Fruit fly (Drosophila melanogaster) whole organism, embryonic: ENCODE measurements around the gene CG6005.

Experiments used
- ATbp ChIP-seq: fragments of 200-800 bp; sonication (Bioruptor generic); optimal IDR thresholded peaks from 2 replicates; lab custom pipeline; 2017; ENCODE audit warnings: missing biosample characterization, mild to moderate bottlenecking, missing genetic modification characterization, missing genetic modification reagents
- B-H2 ChIP-seq: fragments of 200-800 bp; sonication (Bioruptor generic); optimal IDR thresholded peaks from 2 replicates; lab custom pipeline; 2018; ENCODE audit warnings: missing biosample characterization, mild to moderate bottlenecking, missing genetic modification characterization
- CG11696 ChIP-seq: fragments of 200-800 bp; sonication (Bioruptor generic); IDR thresholded peaks from 2 replicates; pipeline ENCODE4 v1.3.6; 2022; ENCODE audit warnings: missing biosample characterization, missing genetic modification characterization
- CG13894 ChIP-seq: fragments of 200-800 bp; sonication (Bioruptor generic); optimal IDR thresholded peaks from 3 replicates; lab custom pipeline; 2018; ENCODE audit warnings: missing biosample characterization, mild to moderate bottlenecking, missing genetic modification characterization, moderate library complexity
- CG14860 ChIP-seq: fragments of 200-800 bp; sonication (Bioruptor generic); IDR thresholded peaks from 3 replicates; pipeline ENCODE4 v1.3.6; 2022; ENCODE audit warnings: missing biosample characterization, missing genetic modification characterization; ENCODE audit not compliant: partially characterized antibody
- CG15479 ChIP-seq: fragments of 200-800 bp; sonication (Bioruptor generic); optimal IDR thresholded peaks from 3 replicates; lab custom pipeline; 2019; ENCODE audit warnings: missing biosample characterization, mild to moderate bottlenecking, missing genetic modification characterization, moderate library complexity
- CG17829 ChIP-seq: fragments of 200-800 bp; optimal IDR thresholded peaks from 2 replicates; lab custom pipeline; 2019; ENCODE audit warnings: missing biosample characterization, mild to moderate bottlenecking, missing genetic modification characterization, moderate library complexity
- CG18476 ChIP-seq: fragments of 200-800 bp; sonication (Bioruptor generic); optimal IDR thresholded peaks from 2 replicates; lab custom pipeline; 2016; ENCODE audit warnings: missing biosample characterization, mild to moderate bottlenecking, missing genetic modification characterization
- CG2678 ChIP-seq: fragments of 200-800 bp; sonication (Bioruptor generic); optimal IDR thresholded peaks from 3 replicates; lab custom pipeline; 2019; ENCODE audit warnings: missing biosample characterization, mild to moderate bottlenecking, missing genetic modification characterization, moderate library complexity
- CG33213 ChIP-seq: fragments of 200-800 bp; sonication (Bioruptor generic); optimal IDR thresholded peaks from 3 replicates; lab custom pipeline; 2016; ENCODE audit warnings: missing biosample characterization, missing genetic modification characterization
- CG33557 ChIP-seq: fragments of 200-800 bp; sonication (Bioruptor generic); optimal IDR thresholded peaks from 2 replicates; lab custom pipeline; 2019; ENCODE audit warnings: missing biosample characterization, mild to moderate bottlenecking, missing genetic modification characterization, moderate library complexity
- CG34376 ChIP-seq: fragments of 200-800 bp; sonication (Bioruptor generic); optimal IDR thresholded peaks from 2 replicates; lab custom pipeline; 2018; ENCODE audit warnings: missing biosample characterization, mild to moderate bottlenecking, missing genetic modification characterization
- CG43689 ChIP-seq: fragments of 200-800 bp; sonication (Bioruptor generic); IDR thresholded peaks from 2 replicates; pipeline ENCODE4 v1.3.6; 2022; ENCODE audit warnings: missing biosample characterization, missing genetic modification characterization
- CG7271 ChIP-seq: fragments of 200-800 bp; sonication (Bioruptor generic); optimal IDR thresholded peaks from 2 replicates; lab custom pipeline; 2018; ENCODE audit warnings: missing biosample characterization, mild to moderate bottlenecking, missing genetic modification characterization, moderate library complexity
- CG7357 ChIP-seq: fragments of 200-800 bp; sonication (Bioruptor generic); IDR thresholded peaks from 3 replicates; pipeline ENCODE4 v1.3.6; 2022; ENCODE audit warnings: missing biosample characterization, missing genetic modification characterization
- CG7556 ChIP-seq: fragments of 200-800 bp; sonication (Bioruptor generic); optimal IDR thresholded peaks from 2 replicates; lab custom pipeline; 2017; ENCODE audit warnings: missing biosample characterization, mild to moderate bottlenecking, missing genetic modification characterization
- CG8478 ChIP-seq: fragments of >200 bp; optimal IDR thresholded peaks from 2 replicates; lab custom pipeline; 2018
- CG9727 ChIP-seq: fragments of 200-800 bp; sonication (Bioruptor generic); optimal IDR thresholded peaks from 3 replicates; lab custom pipeline; 2017; ENCODE audit warnings: missing biosample characterization, mild to moderate bottlenecking, missing genetic modification characterization
- CHES-1-like ChIP-seq: fragments of 200-800 bp; sonication (Bioruptor generic); optimal IDR thresholded peaks from 2 replicates; lab custom pipeline; 2016; ENCODE audit warnings: missing biosample characterization, missing genetic modification characterization
- D19A ChIP-seq: fragments of 200-800 bp; optimal IDR thresholded peaks from 3 replicates; lab custom pipeline; 2019; ENCODE audit warnings: missing biosample characterization, mild to moderate bottlenecking, missing genetic modification characterization, moderate library complexity
- HmgD ChIP-seq: fragments of 200-800 bp; sonication (Bioruptor generic); optimal IDR thresholded peaks from 3 replicates; lab custom pipeline; 2016; ENCODE audit warnings: missing biosample characterization, missing genetic modification characterization
- Hmr ChIP-seq: fragments of 200-800 bp; sonication (Bioruptor generic); optimal IDR thresholded peaks from 3 replicates; lab custom pipeline; 2017; ENCODE audit warnings: mild to moderate bottlenecking, missing biosample characterization, missing genetic modification reagents, missing genetic modification characterization
- Myb ChIP-seq: fragments of 200-800 bp; sonication (Bioruptor generic); optimal IDR thresholded peaks from 2 replicates; lab custom pipeline; 2016; ENCODE audit warnings: missing biosample characterization, missing genetic modification characterization
- NK7.1 ChIP-seq: fragments of 200-800 bp; sonication (Bioruptor generic); optimal IDR thresholded peaks from 3 replicates; lab custom pipeline; 2016; ENCODE audit warnings: missing biosample characterization, missing genetic modification characterization
- Nf-YA ChIP-seq: fragments of 200-800 bp; sonication (Bioruptor generic); IDR thresholded peaks from 2 replicates; pipeline ENCODE4 v1.3.6; 2022; ENCODE audit warnings: missing biosample characterization, missing genetic modification characterization
- Oaz ChIP-seq: fragments of 200-800 bp; sonication (Bioruptor generic); IDR thresholded peaks from 2 replicates; pipeline ENCODE4 v1.3.6; 2022; ENCODE audit warnings: missing biosample characterization, missing genetic modification characterization
- Rx ChIP-seq: fragments of 200-800 bp; sonication (Bioruptor generic); IDR thresholded peaks from 2 replicates; pipeline ENCODE4 v1.3.6; 2022; ENCODE audit warnings: missing biosample characterization, missing genetic modification characterization
- ap ChIP-seq: fragments of 200-800 bp; sonication (Bioruptor generic); IDR thresholded peaks from 2 replicates; pipeline ENCODE4 v1.3.6; 2022; ENCODE audit warnings: missing biosample characterization, missing genetic modification characterization
- bcd ChIP-seq: fragments of 200-800 bp; sonication (Bioruptor generic); optimal IDR thresholded peaks from 2 replicates; lab custom pipeline; 2017; ENCODE audit warnings: missing biosample characterization, mild to moderate bottlenecking, missing genetic modification characterization
- bowl ChIP-seq: fragments of 200-800 bp; sonication (Bioruptor generic); IDR thresholded peaks from 2 replicates; pipeline ENCODE4 v1.3.6; 2022; ENCODE audit warnings: missing biosample characterization, missing genetic modification characterization
- br ChIP-seq: fragments of >200 bp; optimal IDR thresholded peaks from 2 replicates; lab custom pipeline; 2017
- cas ChIP-seq: fragments of 200-800 bp; sonication (Bioruptor generic); IDR thresholded peaks from 2 replicates; pipeline ENCODE4 v1.3.6; 2022; ENCODE audit warnings: missing biosample characterization, missing genetic modification characterization
- cwo ChIP-seq: fragments of 200-800 bp; sonication (Bioruptor generic); optimal IDR thresholded peaks from 3 replicates; lab custom pipeline; 2017; ENCODE audit warnings: missing biosample characterization, missing genetic modification characterization, mild to moderate bottlenecking, moderate library complexity, missing genetic modification reagents
- esg ChIP-seq: fragments of 200-800 bp; sonication (Bioruptor generic); conservative IDR thresholded peaks from 2 replicates; pipeline ENCODE4 v1.3.6; 2022; ENCODE audit warnings: missing biosample characterization, missing genetic modification characterization
- exex ChIP-seq: fragments of 200-800 bp; sonication (Bioruptor generic); optimal IDR thresholded peaks from 4 replicates; lab custom pipeline; 2018; ENCODE audit warnings: missing biosample characterization, mild to moderate bottlenecking, missing genetic modification characterization, moderate library complexity
- fru ChIP-seq: fragments of >200 bp; optimal IDR thresholded peaks from 2 replicates; lab custom pipeline; 2017
- hb ChIP-seq: fragments of 200-800 bp; sonication (Bioruptor generic); IDR thresholded peaks from 3 replicates; pipeline ENCODE4 v1.3.6; 2022; ENCODE audit warnings: missing biosample characterization, missing genetic modification characterization; ENCODE audit not compliant: partially characterized antibody
- klu ChIP-seq: fragments of 200-800 bp; sonication (Bioruptor generic); IDR thresholded peaks from 2 replicates; pipeline ENCODE4 v1.3.6; 2022; ENCODE audit warnings: missing biosample characterization, missing genetic modification characterization
- knrl ChIP-seq: fragments of 200-800 bp; sonication (Bioruptor generic); IDR thresholded peaks from 3 replicates; pipeline ENCODE4 v1.3.6; 2022; ENCODE audit warnings: missing biosample characterization, missing genetic modification characterization; ENCODE audit not compliant: partially characterized antibody
- lab ChIP-seq: fragments of 200-800 bp; sonication (Bioruptor generic); optimal IDR thresholded peaks from 3 replicates; lab custom pipeline; 2017; ENCODE audit warnings: missing biosample characterization, missing genetic modification characterization, mild to moderate bottlenecking, moderate library complexity, missing genetic modification reagents
- lmd ChIP-seq: fragments of 200-800 bp; sonication (Bioruptor generic); IDR thresholded peaks from 2 replicates; pipeline ENCODE4 v1.3.6; 2022; ENCODE audit warnings: missing biosample characterization, missing genetic modification characterization
- luna ChIP-seq: fragments of 200-800 bp; sonication (Bioruptor generic); optimal IDR thresholded peaks from 2 replicates; lab custom pipeline; 2016; ENCODE audit warnings: missing biosample characterization, missing genetic modification characterization
- org-1 ChIP-seq: fragments of 200-800 bp; sonication (Bioruptor generic); optimal IDR thresholded peaks from 2 replicates; lab custom pipeline; 2017; ENCODE audit warnings: missing biosample characterization, missing genetic modification characterization
- p53 ChIP-seq: fragments of 200-800 bp; sonication (Bioruptor generic); optimal IDR thresholded peaks from 2 replicates; lab custom pipeline; 2016; ENCODE audit warnings: missing biosample characterization, missing genetic modification characterization
- pho ChIP-seq: fragments of 200-800 bp; sonication (Bioruptor generic); optimal IDR thresholded peaks from 2 replicates; lab custom pipeline; 2016; ENCODE audit warnings: missing biosample characterization, missing genetic modification characterization
- pnt ChIP-seq: fragments of 200-800 bp; sonication (Bioruptor generic); optimal IDR thresholded peaks from 3 replicates; lab custom pipeline; 2016; ENCODE audit warnings: missing biosample characterization, missing genetic modification characterization
- run ChIP-seq: fragments of 200-800 bp; sonication (Bioruptor generic); optimal IDR thresholded peaks from 3 replicates; lab custom pipeline; 2018; ENCODE audit warnings: missing biosample characterization, mild to moderate bottlenecking, missing genetic modification characterization
- schlank ChIP-seq: fragments of 200-800 bp; sonication (Bioruptor generic); optimal IDR thresholded peaks from 2 replicates; lab custom pipeline; 2018; ENCODE audit warnings: missing biosample characterization, mild to moderate bottlenecking, missing genetic modification characterization
- shn ChIP-seq: fragments of 200-800 bp; sonication (Bioruptor generic); optimal IDR thresholded peaks from 3 replicates; lab custom pipeline; 2016; ENCODE audit warnings: missing biosample characterization, missing genetic modification characterization
- slbo ChIP-seq: fragments of 200-800 bp; sonication (Bioruptor generic); IDR thresholded peaks from 2 replicates; pipeline ENCODE4 v1.3.6; 2022; ENCODE audit warnings: missing biosample characterization, missing genetic modification characterization
- toy ChIP-seq: fragments of 200-800 bp; sonication (Bioruptor generic); IDR thresholded peaks from 2 replicates; pipeline ENCODE4 v1.3.6; 2022; ENCODE audit warnings: missing biosample characterization, missing genetic modification characterization
- unpg ChIP-seq: fragments of 200-800 bp; sonication (Bioruptor generic); optimal IDR thresholded peaks from 3 replicates; lab custom pipeline; 2018; ENCODE audit warnings: missing biosample characterization, mild to moderate bottlenecking, missing genetic modification characterization, moderate library complexity
- yki ChIP-seq: fragments of >200 bp; optimal IDR thresholded peaks from 3 replicates; lab custom pipeline; 2018

Gene CG6005

DNA sequence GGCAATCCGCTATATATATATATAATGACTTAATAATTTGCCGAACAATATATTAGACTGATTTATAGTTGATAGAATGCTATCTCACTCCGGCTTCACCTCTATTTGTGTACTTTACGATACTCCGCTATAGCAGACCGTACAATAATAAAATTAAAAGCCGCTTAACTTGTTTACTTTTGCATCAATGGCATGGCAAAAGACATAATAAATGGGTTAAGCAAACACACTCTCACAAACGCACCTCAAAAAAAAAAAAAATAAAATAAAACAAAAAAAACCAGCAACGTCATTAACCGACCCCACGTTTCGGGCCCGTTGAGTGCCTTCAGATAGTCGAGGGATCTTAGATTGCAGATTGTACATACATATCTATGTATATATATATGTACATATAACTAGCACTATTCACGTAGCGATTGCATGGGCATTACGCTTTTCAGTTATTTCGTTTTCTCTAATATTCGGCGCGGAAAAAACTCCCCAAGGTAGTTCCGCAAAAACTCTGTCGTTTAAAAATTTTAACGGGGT is 44.1 kb upstream of the CG6005 start (continued):
- TF ChIP-seq Nf-YA (GFP tag; lab: Robert Waterston, UW), result no peak
- TF ChIP-seq esg (GFP tag; lab: Robert Waterston, UW), result no peak
- TF ChIP-seq NK7.1, result no peak
- no peak for TF ChIP-seq luna
- TF ChIP-seq pho (GFP tag; lab: Kevin White, UChicago), result no peak
- no peak for TF ChIP-seq slbo (GFP tag; lab: Robert Waterston, UW)
- no peak for TF ChIP-seq CG7271 (tag; lab: Kevin White, UChicago)
- no peak for TF ChIP-seq shn
- no peak for TF ChIP-seq unpg (GFP tag; lab: Kevin White, UChicago)
- no peak for TF ChIP-seq fru (lab: Kevin White, UChicago)
- TF ChIP-seq Oaz (GFP tag; lab: Robert Waterston, UW), result no peak
- TF ChIP-seq lmd, result no peak
- TF ChIP-seq pnt (GFP tag; lab: Kevin White, UChicago), result no peak
- TF ChIP-seq D19A (tag; lab: Kevin White, UChicago), result no peak
- no peak for TF ChIP-seq CG14860 (GFP tag; lab: Robert Waterston, UW)
- no peak for TF ChIP-seq CG9727 (GFP tag; lab: Kevin White, UChicago)
- TF ChIP-seq CG7556, result no peak
- TF ChIP-seq exex (tag; lab: Kevin White, UChicago), result peak; percentile 37
- no peak for TF ChIP-seq br (lab: Kevin White, UChicago)
- TF ChIP-seq CG17829, result no peak
- TF ChIP-seq B-H2, result no peak
- TF ChIP-seq CG7357 (GFP tag; lab: Robert Waterston, UW), result no peak
- no peak for TF ChIP-seq CG34376 (GFP tag; lab: Kevin White, UChicago)
- TF ChIP-seq bowl (GFP tag; lab: Robert Waterston, UW), result no peak
- no peak for TF ChIP-seq CG43689 (GFP tag; lab: Robert Waterston, UW)
- TF ChIP-seq toy (GFP tag; lab: Robert Waterston, UW), result no peak
- no peak for TF ChIP-seq knrl (GFP tag; lab: Robert Waterston, UW)
- TF ChIP-seq yki, result no peak
- peak; percentile 12 for TF ChIP-seq CG2678 (tag; lab: Kevin White, UChicago)
- TF ChIP-seq Hmr (GFP tag; lab: Kevin White, UChicago), result peak; percentile 48
- 0 out of 2 replicates have a peak, but pooled peaks have one; percentile 43 for TF ChIP-seq CG11696
- TF ChIP-seq CHES-1-like, result no peak
- no peak for TF ChIP-seq run (tag; lab: Kevin White, UChicago)
- TF ChIP-seq bcd (GFP tag; lab: Kevin White, UChicago), result no peak
- TF ChIP-seq schlank (tag; lab: Kevin White, UChicago), result no peak
- peak; percentile 47 for TF ChIP-seq ATbp
- TF ChIP-seq cwo, result no peak
- TF ChIP-seq hb (GFP tag; lab: Robert Waterston, UW), result no peak
- no peak for TF ChIP-seq CG8478 (lab: Kevin White, UChicago)
- no peak for TF ChIP-seq Rx (GFP tag; lab: Robert Waterston, UW)
- no peak for TF ChIP-seq CG18476 (GFP tag; lab: Kevin White, UChicago)
- TF ChIP-seq CG15479 (GFP tag; lab: Kevin White, UChicago), result no peak
- no peak for TF ChIP-seq CG33213 (GFP tag; lab: Kevin White, UChicago)
- TF ChIP-seq p53 (GFP tag; lab: Kevin White, UChicago), result no peak
- TF ChIP-seq HmgD (GFP tag; lab: Kevin White, UChicago), result no peak
- no peak for TF ChIP-seq org-1 (GFP tag; lab: Kevin White, UChicago)
- TF ChIP-seq klu, result no peak
- no peak for TF ChIP-seq CG13894
- no peak for TF ChIP-seq ap (GFP tag; lab: Robert Waterston, UW)
- no peak for TF ChIP-seq Myb (GFP tag; lab: Kevin White, UChicago)
- TF ChIP-seq CG33557 (GFP tag; lab: Kevin White, UChicago), result no peak
- no peak for TF ChIP-seq cas (GFP tag; lab: Robert Waterston, UW)
- TF ChIP-seq lab (GFP tag; lab: Kevin White, UChicago), result peak; percentile 9
